Fruit fly (Drosophila melanogaster) S2 (cell line): ENCODE data around the gene CG7179.

Experiments used
- CG8478 ChIP-seq: fragments of >200 bp; optimal IDR thresholded peaks from 2 replicates; lab custom pipeline; 2018
- CTCF ChIP-seq, 2 experiments: fragments of >200 bp; optimal IDR thresholded peaks; 2 replicates each; lab custom pipeline; 2018

DNA sequence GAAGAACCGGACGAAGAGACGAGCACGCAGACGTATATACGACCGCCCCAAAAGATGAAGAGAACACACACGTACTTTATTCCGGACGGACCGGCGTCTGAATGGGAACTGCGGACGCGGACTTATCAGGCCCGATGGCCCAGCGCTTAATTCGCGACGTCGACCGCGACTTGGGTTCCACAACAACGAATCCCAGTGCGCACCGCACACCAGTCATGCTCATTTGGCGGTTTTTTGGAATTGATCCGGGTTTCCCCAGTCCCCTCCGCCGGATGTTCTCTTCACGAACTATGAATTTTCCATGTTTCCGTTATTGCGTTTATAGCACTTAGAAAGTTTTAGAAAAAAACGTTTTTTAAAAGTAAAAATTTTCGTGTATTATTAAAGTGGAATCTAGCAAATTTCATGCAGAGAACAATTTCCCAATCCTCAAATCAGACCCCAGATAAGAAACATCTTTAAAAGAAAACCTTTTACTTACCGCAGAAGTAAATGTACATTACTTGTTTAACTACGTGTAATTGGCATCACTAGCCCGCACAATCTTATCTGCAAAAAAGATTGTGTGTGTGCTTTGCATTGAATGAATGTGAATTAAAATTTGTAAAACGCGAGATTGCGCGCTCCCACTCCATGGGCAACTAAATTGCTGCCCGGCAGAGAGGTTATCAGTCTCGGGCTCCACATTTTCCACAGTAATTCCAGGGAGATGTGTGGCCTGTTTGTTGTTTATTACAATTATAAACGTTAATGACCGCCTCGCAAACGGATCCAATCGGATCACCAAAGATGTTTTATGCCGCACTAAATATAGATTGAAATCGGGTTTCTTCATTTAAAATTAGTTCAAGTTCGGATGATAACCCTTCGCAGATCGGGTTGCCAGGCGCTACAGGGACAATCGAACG is 12.9 kb upstream of the CG7179 start, which contains the start of gene CG7149:
- TF ChIP-seq CG8478 (lab: Kevin White, UChicago) (no peak), CTCF (optimal IDR thresholded peaks at IDR 0.05; lab: Kevin White, UChicago) (no peak)
